Fruit fly (Drosophila melanogaster): ENCODE results near the gene mwh.
A peak's percentile ranks its signal among the peaks of the same experiment; 100 is the strongest.

Gene mwh

DNA sequence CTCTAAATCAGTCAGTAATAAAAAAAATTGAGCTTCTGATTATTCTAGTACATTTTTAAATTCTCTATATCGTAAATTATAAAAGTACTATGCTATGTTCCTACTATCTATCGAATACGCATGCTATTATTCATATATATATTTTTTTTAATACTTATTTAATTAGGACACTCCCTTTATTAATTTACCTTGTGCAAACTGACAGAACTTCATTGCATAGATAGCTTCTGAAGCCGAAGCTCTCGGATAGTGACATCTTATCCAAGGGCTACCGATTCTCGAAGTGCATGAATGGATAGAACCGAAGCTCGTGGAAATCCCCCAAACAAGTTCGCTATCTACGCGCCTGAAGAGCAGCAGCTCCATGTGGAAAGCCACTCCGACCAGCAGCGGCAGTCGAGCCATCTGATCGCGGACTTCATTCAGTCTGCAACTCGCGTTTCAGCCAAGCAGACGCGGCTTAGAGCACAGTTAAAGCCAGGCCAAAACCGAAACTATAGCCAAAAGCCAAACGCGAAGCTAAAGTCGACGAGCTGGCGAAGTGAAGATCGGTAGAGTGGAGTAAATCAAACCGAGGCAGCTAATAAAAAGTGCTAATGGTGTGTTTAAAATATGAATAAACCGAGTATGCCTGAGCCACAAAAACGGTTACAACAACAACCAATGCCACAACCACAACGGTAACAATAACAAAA, at the start of gene mwh:
Gene mwh, plus strand, starts transcription at position 430 of the 695 bp plus-strand sequence.
- no peak for TF ChIP-seq noc (tag; optimal IDR thresholded peaks at IDR 0.05)

- TF ChIP-seq noc (tag; optimal IDR thresholded peaks at IDR 0.05) = peak; percentile 51
Observed at dm6 chr3L:1151691-1152090, 48.9 kb upstream of the mwh start.

DNA sequence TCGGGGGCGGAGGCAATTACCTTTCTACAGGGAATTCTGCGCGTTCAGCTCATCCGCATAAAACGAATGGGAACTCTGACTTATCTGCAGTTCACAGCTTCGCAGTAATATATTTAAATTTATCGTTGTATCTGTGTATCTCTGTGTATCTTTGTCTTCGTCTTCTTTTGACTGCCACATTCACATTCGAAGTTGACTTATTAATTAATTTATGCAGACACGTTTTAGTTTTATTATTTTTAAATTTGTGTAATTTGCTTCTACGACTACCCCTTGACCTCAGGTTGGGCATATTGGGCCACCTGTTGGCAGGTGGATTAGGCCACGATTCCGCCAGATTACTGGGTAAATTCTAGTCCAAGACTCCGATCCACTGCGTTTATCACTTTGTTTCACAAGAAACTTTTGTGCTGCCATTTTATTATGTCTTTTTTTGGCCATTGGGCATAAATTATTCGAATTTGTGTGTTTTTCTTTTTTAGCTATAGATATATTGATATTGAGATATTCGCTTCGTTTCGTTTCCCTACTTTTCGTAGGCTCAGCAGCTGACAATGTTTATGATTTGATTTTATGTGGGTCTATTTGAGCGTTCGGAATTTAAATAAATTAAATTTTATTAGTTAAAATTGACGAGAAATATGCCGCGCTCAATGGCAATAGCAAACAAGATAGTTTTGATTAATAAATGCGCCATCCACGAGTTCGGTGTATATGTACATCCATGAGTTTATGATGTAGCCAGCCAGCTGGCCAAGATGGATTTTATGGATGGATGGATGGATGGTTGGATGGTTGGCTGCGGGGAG, 47.8 kb upstream of the mwh start:
- peak; percentile 22 for TF ChIP-seq noc (tag; optimal IDR thresholded peaks at IDR 0.05)

- TF ChIP-seq noc (tag; optimal IDR thresholded peaks at IDR 0.05) = no peak
Observed at dm6 chr3L:1165808-1166207, 34.8 kb upstream of the mwh start.

DNA sequence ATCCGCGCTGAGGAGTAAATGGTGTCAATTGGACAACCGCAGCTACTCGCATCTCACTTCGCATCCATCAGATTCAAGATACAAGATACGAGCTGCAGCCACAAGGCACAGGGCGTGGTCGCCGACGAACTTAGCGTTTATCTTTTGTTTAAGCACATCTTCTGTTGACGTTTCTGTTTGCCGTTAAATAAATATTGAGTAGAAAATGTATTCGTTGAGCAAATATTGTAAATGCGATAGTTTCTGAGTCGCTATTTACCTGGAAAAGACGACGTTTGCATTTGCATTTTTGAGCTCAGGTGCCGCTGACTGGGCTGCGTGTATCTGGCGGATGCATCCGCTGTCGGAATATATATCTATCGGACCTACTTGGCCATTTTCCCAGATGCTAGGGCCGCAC, 34.3 kb upstream of the mwh start:
- TF ChIP-seq noc (tag; optimal IDR thresholded peaks at IDR 0.05) = no peak

DNA sequence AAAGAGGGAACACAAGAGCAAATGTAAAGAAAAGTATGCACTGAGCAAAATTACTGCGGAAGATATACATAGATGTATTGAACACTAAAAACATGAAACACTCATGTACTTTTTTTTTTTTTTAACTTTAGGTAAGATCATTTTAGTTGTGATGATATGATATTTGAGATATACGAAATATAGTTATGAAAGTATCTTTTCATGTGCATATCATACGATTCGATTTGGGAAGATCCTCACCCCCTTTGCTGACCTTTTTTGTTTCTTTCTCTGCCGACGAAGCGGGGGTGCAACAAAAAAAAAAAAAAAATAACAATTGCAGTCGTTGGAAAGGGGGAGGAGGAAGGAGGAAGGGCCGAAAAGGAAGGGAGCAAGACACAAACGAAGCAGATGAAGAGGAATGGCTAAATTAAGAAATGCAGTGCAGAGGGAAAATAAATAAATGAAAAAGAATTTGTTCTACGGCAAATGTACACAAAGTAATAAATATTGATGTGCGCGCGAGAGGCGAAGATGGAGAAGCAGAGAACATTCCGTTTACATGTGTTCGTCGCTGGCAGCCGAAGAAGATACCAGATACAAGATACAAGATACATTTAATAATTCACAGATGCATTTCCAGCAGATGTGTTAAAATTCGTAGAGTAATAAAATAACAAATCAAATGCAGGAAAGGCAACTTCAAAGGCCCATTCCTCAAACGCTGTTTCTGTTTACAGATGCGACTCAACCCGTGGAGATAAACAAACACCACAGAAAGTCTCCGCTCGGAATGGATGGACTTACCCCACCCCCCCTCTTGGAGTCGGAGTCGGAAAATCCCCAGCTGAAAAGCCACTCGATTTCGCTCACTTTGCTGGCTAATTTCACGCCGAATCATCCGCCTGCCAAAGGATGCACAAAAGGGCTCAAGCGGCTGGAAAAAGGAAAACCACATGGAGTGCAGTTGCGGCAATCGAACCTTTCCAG, 33.4 kb upstream of the mwh start:
- no peak for TF ChIP-seq noc (tag; optimal IDR thresholded peaks at IDR 0.05)

dm6 chr3L:1168445-1168844, 32.1 kb upstream of the mwh start:
- no peak for TF ChIP-seq noc (tag; optimal IDR thresholded peaks at IDR 0.05)

dm6 chr3L:1169617-1170016, 31.0 kb upstream of the mwh start:
- TF ChIP-seq noc (tag; optimal IDR thresholded peaks at IDR 0.05) = peak; percentile 35

DNA sequence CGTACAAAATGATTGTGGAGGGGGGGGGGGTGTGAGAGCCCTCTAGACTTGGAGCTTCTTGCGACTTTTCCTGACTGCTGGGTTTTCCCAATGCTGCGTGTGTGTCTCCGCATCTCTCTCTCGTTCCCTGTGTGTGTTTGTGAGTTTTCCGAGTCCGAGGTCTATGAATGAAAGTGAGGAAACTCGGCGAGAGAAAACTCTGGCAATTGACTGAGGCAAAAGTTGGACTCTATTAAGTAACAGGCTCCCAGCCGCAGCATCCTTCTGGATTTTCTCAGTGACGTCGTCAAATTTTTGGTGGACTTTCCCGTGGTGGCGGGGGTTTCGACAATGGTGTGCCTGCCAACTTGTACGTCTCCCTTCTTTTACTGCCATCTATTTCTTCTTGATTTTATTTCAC, 30.0 kb upstream of the mwh start:
- TF ChIP-seq noc (tag; optimal IDR thresholded peaks at IDR 0.05) = no peak

dm6 chr3L:1172858-1173257, 27.7 kb upstream of the mwh start:
- no peak for TF ChIP-seq noc (tag; optimal IDR thresholded peaks at IDR 0.05)

dm6 chr3L:1176515-1176914, 24.1 kb upstream of the mwh start:
- no peak for TF ChIP-seq noc (tag; optimal IDR thresholded peaks at IDR 0.05)

- TF ChIP-seq noc (tag; optimal IDR thresholded peaks at IDR 0.05) = no peak
Observed at dm6 chr3L:1177085-1177484, 23.5 kb upstream of the mwh start, which contains the start of gene bab2. Gene bab2 (minus strand): TSS chr3L:1177276.

DNA sequence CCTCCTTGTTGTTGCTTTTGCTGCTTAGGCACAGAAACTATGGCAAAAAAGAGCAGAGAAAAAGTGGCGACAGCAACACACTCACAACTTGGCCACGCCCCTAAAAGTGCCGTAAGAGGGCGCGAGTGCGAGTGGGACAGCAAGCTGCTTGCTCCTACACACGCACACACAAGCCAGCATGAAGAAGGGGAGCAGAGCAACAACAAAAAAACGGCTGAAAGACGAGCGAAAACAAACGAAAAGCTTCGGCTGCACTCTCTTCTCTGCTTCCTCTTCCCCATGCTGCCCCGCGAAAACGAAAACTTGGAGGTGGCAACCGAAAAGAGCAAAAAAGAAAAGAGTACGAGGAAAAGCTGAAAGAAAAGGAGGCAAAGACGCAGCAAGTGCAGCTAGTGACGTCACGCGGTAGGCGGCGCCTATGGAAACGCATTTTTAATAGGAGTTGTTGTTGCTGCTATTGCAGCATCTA, 22.4 kb upstream of the mwh start:
- no peak for TF ChIP-seq noc (tag; optimal IDR thresholded peaks at IDR 0.05)

DNA sequence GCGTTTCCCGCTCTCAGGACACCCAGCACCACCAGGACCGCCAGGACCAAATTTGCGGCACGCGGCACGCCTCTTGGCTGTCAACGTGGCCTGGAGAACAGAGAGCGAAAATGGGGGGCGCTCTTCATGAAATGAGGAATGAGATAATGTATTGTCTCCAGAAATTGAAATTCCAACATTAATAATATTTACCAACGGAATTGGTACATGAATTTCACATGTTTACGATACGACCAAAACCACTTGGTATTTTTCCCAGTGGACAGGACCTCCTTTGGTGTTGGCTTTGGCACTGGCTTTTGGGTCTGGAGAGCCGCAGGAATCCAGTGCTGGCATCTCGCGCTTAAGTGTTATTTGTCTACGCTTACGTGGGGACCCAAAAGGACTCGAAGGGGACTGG, 17.1 kb upstream of the mwh start:
- TF ChIP-seq noc (tag; optimal IDR thresholded peaks at IDR 0.05) = no peak

- peak; percentile 78 for TF ChIP-seq noc (tag; optimal IDR thresholded peaks at IDR 0.05)
Observed at dm6 chr3L:1188936-1189659, 11.5 kb upstream of the mwh start, which contains the start of gene CG13912. Gene CG13912 (plus strand): TSS chr3L:1189588.
